Fruit fly (Drosophila melanogaster) whole organism, embryonic: Measurements from ENCODE around the gene CG13893.
A peak's percentile ranks its signal among the peaks of the same experiment; 100 is the strongest.

ENCODE experiments used
- Abd-B ChIP-seq: fragments of 200-800 bp; sonication (Bioruptor generic); optimal IDR thresholded peaks from 2 replicates; lab custom pipeline; 2018; ENCODE audit warnings: missing biosample characterization, mild to moderate bottlenecking, missing genetic modification characterization, moderate library complexity
- B-H1 ChIP-seq: fragments of 200-800 bp; sonication (Bioruptor generic); IDR thresholded peaks from 3 replicates; pipeline ENCODE4 v1.3.6; 2022; ENCODE audit warnings: missing biosample characterization, missing genetic modification characterization
- BEAF-32 ChIP-seq: fragments of 200-800 bp; sonication (Bioruptor generic); optimal IDR thresholded peaks from 3 replicates; lab custom pipeline; 2017; ENCODE audit warnings: missing biosample characterization, missing genetic modification characterization, mild to moderate bottlenecking, moderate library complexity, missing genetic modification reagents
- CG11093 ChIP-seq: fragments of 200-800 bp; sonication (Bioruptor generic); IDR thresholded peaks from 3 replicates; pipeline ENCODE4 v1.3.6; 2022; ENCODE audit warnings: missing biosample characterization, missing genetic modification characterization
- CG11398 ChIP-seq: fragments of 200-800 bp; sonication (Bioruptor generic); optimal IDR thresholded peaks from 2 replicates; lab custom pipeline; 2016; ENCODE audit warnings: missing biosample characterization, missing genetic modification characterization
- CG13287 ChIP-seq: fragments of 200-800 bp; sonication (Bioruptor generic); IDR thresholded peaks from 2 replicates; pipeline ENCODE4 v1.3.6; 2022; ENCODE audit warnings: missing biosample characterization, missing genetic modification characterization; ENCODE audit not compliant: partially characterized antibody
- CG15514 ChIP-seq: fragments of 200-800 bp; sonication (Bioruptor generic); optimal IDR thresholded peaks from 3 replicates; lab custom pipeline; 2017; ENCODE audit warnings: missing biosample characterization, missing genetic modification characterization, mild to moderate bottlenecking, moderate library complexity, missing genetic modification reagents
- CG1647 ChIP-seq: fragments of 200-800 bp; sonication (Bioruptor generic); optimal IDR thresholded peaks from 3 replicates; lab custom pipeline; 2016; ENCODE audit warnings: missing biosample characterization, missing genetic modification characterization
- CG1792 ChIP-seq: fragments of 200-800 bp; sonication (Bioruptor generic); optimal IDR thresholded peaks from 2 replicates; lab custom pipeline; 2016; ENCODE audit warnings: missing biosample characterization, missing genetic modification characterization
- CG2199 ChIP-seq: fragments of 200-800 bp; sonication (Bioruptor generic); IDR thresholded peaks from 3 replicates; pipeline ENCODE4 v1.3.6; 2022; ENCODE audit warnings: missing biosample characterization, missing genetic modification characterization
- CG2202 ChIP-seq: fragments of 200-800 bp; sonication (Bioruptor generic); optimal IDR thresholded peaks from 2 replicates; lab custom pipeline; 2018; ENCODE audit warnings: missing biosample characterization, mild to moderate bottlenecking, missing genetic modification characterization
- CG33213 ChIP-seq: fragments of 200-800 bp; sonication (Bioruptor generic); optimal IDR thresholded peaks from 3 replicates; lab custom pipeline; 2016; ENCODE audit warnings: missing biosample characterization, missing genetic modification characterization
- CG34422 ChIP-seq: fragments of 200-800 bp; sonication (Bioruptor generic); IDR thresholded peaks from 3 replicates; pipeline ENCODE4 v1.3.6; 2022; ENCODE audit warnings: missing biosample characterization, missing genetic modification characterization
- CG3726 ChIP-seq: fragments of 200-800 bp; sonication (Bioruptor generic); IDR thresholded peaks from 3 replicates; pipeline ENCODE4, ENCODE4 v1.3.6; 2022; ENCODE audit warnings: missing biosample characterization, missing genetic modification characterization
- CG3838 ChIP-seq: fragments of 200-800 bp; sonication (Bioruptor generic); optimal IDR thresholded peaks from 3 replicates; lab custom pipeline; 2016; ENCODE audit warnings: missing biosample characterization, missing genetic modification characterization
- CG3847 ChIP-seq: fragments of 200-800 bp; sonication (Bioruptor generic); IDR thresholded peaks from 2 replicates; pipeline ENCODE4 v1.3.6; 2022; ENCODE audit warnings: missing biosample characterization, missing genetic modification characterization
- CG4360 ChIP-seq: fragments of 200-800 bp; sonication (Bioruptor generic); IDR thresholded peaks from 2 replicates; pipeline ENCODE4 v1.3.6; 2022; ENCODE audit warnings: missing biosample characterization, missing genetic modification characterization
- CG4404 ChIP-seq: fragments of 200-800 bp; sonication (Bioruptor generic); IDR thresholded peaks from 2 replicates; pipeline ENCODE4 v1.3.6; 2022; ENCODE audit warnings: missing biosample characterization, missing genetic modification characterization
- CG6683 ChIP-seq: fragments of 200-800 bp; sonication (Bioruptor generic); optimal IDR thresholded peaks from 2 replicates; lab custom pipeline; 2017; ENCODE audit warnings: missing biosample characterization, mild to moderate bottlenecking, missing genetic modification characterization, missing genetic modification reagents
- CG6765 ChIP-seq: fragments of 200-800 bp; sonication (Bioruptor generic); optimal IDR thresholded peaks from 3 replicates; lab custom pipeline; 2017; ENCODE audit warnings: missing biosample characterization, mild to moderate bottlenecking, missing genetic modification characterization
- CG7928 ChIP-seq: fragments of 200-800 bp; sonication (Bioruptor generic); optimal IDR thresholded peaks from 2 replicates; lab custom pipeline; 2017; ENCODE audit warnings: missing biosample characterization, mild to moderate bottlenecking, missing genetic modification characterization
- CG8388 ChIP-seq: fragments of 200-800 bp; sonication (Bioruptor generic); optimal IDR thresholded peaks from 2 replicates; lab custom pipeline; 2019; ENCODE audit warnings: missing biosample characterization, mild to moderate bottlenecking, missing genetic modification characterization, moderate library complexity
- CG8924 ChIP-seq: fragments of 200-800 bp; optimal IDR thresholded peaks from 3 replicates; lab custom pipeline; 2019; ENCODE audit warnings: missing biosample characterization, mild to moderate bottlenecking, missing genetic modification characterization, moderate library complexity
- CG9215 ChIP-seq: fragments of 200-800 bp; sonication (Bioruptor generic); IDR thresholded peaks from 2 replicates; pipeline ENCODE4 v1.3.6; 2022; ENCODE audit warnings: missing biosample characterization, missing genetic modification characterization
- D ChIP-seq, 2 experiments: fragments of 200-800 bp in 1 of 2; fragments of >200 bp in 1 of 2; sonication (Bioruptor generic) in 1 of 2; optimal IDR thresholded peaks; 2 replicates in 1 of 2; 3 replicates in 1 of 2; lab custom pipeline; 2017; ENCODE audit warnings: mild to moderate bottlenecking in 1 of 2, missing biosample characterization in 1 of 2, missing genetic modification characterization in 1 of 2, missing genetic modification reagents in 1 of 2
- Drgx ChIP-seq: fragments of 200-800 bp; sonication (Bioruptor generic); IDR thresholded peaks from 2 replicates; pipeline ENCODE4 v1.3.6; 2022; ENCODE audit warnings: missing biosample characterization, missing genetic modification characterization
- ERR ChIP-seq: fragments of 200-800 bp; sonication (Bioruptor generic); optimal IDR thresholded peaks from 2 replicates; lab custom pipeline; 2016; ENCODE audit warnings: missing biosample characterization, missing genetic modification characterization
- Fer1 ChIP-seq: fragments of 200-800 bp; sonication (Bioruptor generic); optimal IDR thresholded peaks from 2 replicates; lab custom pipeline; 2017; ENCODE audit warnings: missing biosample characterization, mild to moderate bottlenecking, missing genetic modification characterization
- Gsc ChIP-seq: fragments of 200-800 bp; sonication (Bioruptor generic); IDR thresholded peaks from 2 replicates; pipeline ENCODE4 v1.3.6; 2022; ENCODE audit warnings: missing biosample characterization, missing genetic modification characterization
- Hsf ChIP-seq: fragments of 200-800 bp; sonication (Bioruptor generic); optimal IDR thresholded peaks from 3 replicates; lab custom pipeline; 2016; ENCODE audit warnings: missing biosample characterization, missing genetic modification characterization
- Kr ChIP-seq: fragments of 200-800 bp; sonication (Bioruptor generic); optimal IDR thresholded peaks from 2 replicates; lab custom pipeline; 2017; ENCODE audit warnings: missing biosample characterization, mild to moderate bottlenecking, missing genetic modification characterization
- Lpt ChIP-seq: fragments of >200 bp; optimal IDR thresholded peaks from 2 replicates; lab custom pipeline; 2018; ENCODE audit warnings: missing biosample characterization, missing genetic modification characterization
- MBD-R2 ChIP-seq: fragments of 200-800 bp; sonication (Bioruptor generic); IDR thresholded peaks from 2 replicates; pipeline ENCODE4 v1.3.6; 2022; ENCODE audit warnings: missing biosample characterization, missing genetic modification characterization
- MESR4 ChIP-seq: fragments of 200-800 bp; sonication (Bioruptor generic); optimal IDR thresholded peaks from 2 replicates; lab custom pipeline; 2018; ENCODE audit warnings: missing biosample characterization, mild to moderate bottlenecking, missing genetic modification characterization, moderate library complexity
- Mad ChIP-seq: fragments of 200-800 bp; sonication (Bioruptor generic); optimal IDR thresholded peaks from 2 replicates; lab custom pipeline; 2016; ENCODE audit warnings: missing biosample characterization, missing genetic modification characterization
- Nf-YB ChIP-seq: fragments of 200-800 bp; sonication (Bioruptor generic); optimal IDR thresholded peaks from 3 replicates; lab custom pipeline; 2019; ENCODE audit warnings: missing biosample characterization, mild to moderate bottlenecking, missing genetic modification characterization, moderate library complexity
- cg ChIP-seq: fragments of 200-800 bp; sonication (Bioruptor generic); optimal IDR thresholded peaks from 3 replicates; lab custom pipeline; 2019; ENCODE audit warnings: missing biosample characterization, mild to moderate bottlenecking, missing genetic modification characterization, moderate library complexity
- crp ChIP-seq, 2 experiments: fragments of 200-800 bp; sonication (Bioruptor generic); optimal IDR thresholded peaks; 2 replicates in 1 of 2; 3 replicates in 1 of 2; lab custom pipeline; 2017; ENCODE audit warnings: missing biosample characterization in 2 of 2, missing genetic modification characterization in 2 of 2, mild to moderate bottlenecking in 1 of 2, moderate library complexity in 1 of 2
- dan ChIP-seq: fragments of 200-800 bp; sonication (Bioruptor generic); IDR thresholded peaks from 2 replicates; pipeline ENCODE4 v1.3.6; 2022; ENCODE audit warnings: missing biosample characterization, missing genetic modification characterization
- emc ChIP-seq: fragments of 200-800 bp; sonication (Bioruptor generic); optimal IDR thresholded peaks from 2 replicates; lab custom pipeline; 2016; ENCODE audit warnings: missing biosample characterization, missing genetic modification characterization
- ems ChIP-seq: fragments of 200-800 bp; sonication (Bioruptor generic); optimal IDR thresholded peaks from 3 replicates; lab custom pipeline; 2016; ENCODE audit warnings: missing biosample characterization, missing genetic modification characterization
- gcm2 ChIP-seq: fragments of 200-800 bp; sonication (Bioruptor generic); optimal IDR thresholded peaks from 2 replicates; lab custom pipeline; 2016; ENCODE audit warnings: missing biosample characterization, missing genetic modification characterization
- gem ChIP-seq: fragments of 200-800 bp; sonication (Bioruptor generic); optimal IDR thresholded peaks from 2 replicates; lab custom pipeline; 2019; ENCODE audit warnings: missing biosample characterization, mild to moderate bottlenecking, missing genetic modification characterization, moderate library complexity
- gsb-n ChIP-seq: fragments of 200-800 bp; sonication (Bioruptor generic); optimal IDR thresholded peaks from 3 replicates; lab custom pipeline; 2018; ENCODE audit warnings: missing biosample characterization, mild to moderate bottlenecking, missing genetic modification characterization
- ind ChIP-seq: fragments of 200-800 bp; sonication (Bioruptor generic); optimal IDR thresholded peaks from 3 replicates; lab custom pipeline; 2016; ENCODE audit warnings: missing biosample characterization, missing genetic modification characterization
- knrl ChIP-seq: fragments of 200-800 bp; sonication (Bioruptor generic); IDR thresholded peaks from 3 replicates; pipeline ENCODE4 v1.3.6; 2022; ENCODE audit warnings: missing biosample characterization, missing genetic modification characterization; ENCODE audit not compliant: partially characterized antibody
- phol ChIP-seq: fragments of 200-800 bp; sonication (Bioruptor generic); optimal IDR thresholded peaks from 3 replicates; lab custom pipeline; 2018; ENCODE audit warnings: missing biosample characterization, mild to moderate bottlenecking, missing genetic modification characterization, moderate library complexity
- pros ChIP-seq: fragments of 200-800 bp; sonication (Bioruptor generic); optimal IDR thresholded peaks from 3 replicates; lab custom pipeline; 2019; ENCODE audit warnings: missing biosample characterization, mild to moderate bottlenecking, missing genetic modification characterization, moderate library complexity
- zen2 ChIP-seq: fragments of 200-800 bp; sonication (Bioruptor generic); IDR thresholded peaks from 3 replicates; pipeline ENCODE4 v1.3.6; 2022; ENCODE audit warnings: missing biosample characterization, missing genetic modification characterization; ENCODE audit not compliant: partially characterized antibody
- zfh1 ChIP-seq: fragments of 200-800 bp; sonication (Bioruptor generic); IDR thresholded peaks from 3 replicates; pipeline ENCODE4 v1.3.6; 2022; ENCODE audit warnings: missing biosample characterization, missing genetic modification characterization

Gene CG13893

dm6 chr3L:638757-639353 lies 35.0 kb upstream of the CG13893 start:
- no peak for TF ChIP-seq MESR4 (GFP tag; lab: Kevin White, UChicago)
- peak; percentile 12 for TF ChIP-seq CG6765 (GFP tag; lab: Kevin White, UChicago)
- no peak for TF ChIP-seq CG3726 (GFP tag; lab: Robert Waterston, UW)
- no peak for TF ChIP-seq CG11093 (GFP tag; lab: Robert Waterston, UW)
- no peak for TF ChIP-seq D (optimal IDR thresholded peaks at IDR 0.05; lab: Kevin White, UChicago)
- TF ChIP-seq D (GFP tag; optimal IDR thresholded peaks at IDR 0.05; lab: Kevin White, UChicago) = peak; percentile 33
- TF ChIP-seq CG1792 = no peak
- TF ChIP-seq B-H1 = no peak
- no peak for TF ChIP-seq Kr (GFP tag; lab: Kevin White, UChicago)
- no peak for TF ChIP-seq CG7928 (GFP tag; lab: Kevin White, UChicago)
- no peak for TF ChIP-seq zfh1 (GFP tag; lab: Robert Waterston, UW)
- TF ChIP-seq ERR (GFP tag; lab: Kevin White, UChicago) = no peak
- TF ChIP-seq gem (tag; lab: Kevin White, UChicago) = peak; percentile 23
- TF ChIP-seq CG13287 (GFP tag; lab: Robert Waterston, UW) = no peak
- no peak for TF ChIP-seq MBD-R2 (GFP tag; lab: Robert Waterston, UW)
- no peak for TF ChIP-seq CG4404 (GFP tag; lab: Robert Waterston, UW)
- no peak for TF ChIP-seq gcm2 (GFP tag; lab: Kevin White, UChicago)
- TF ChIP-seq Mad = no peak
- peak; percentile 64 for TF ChIP-seq cg (GFP tag; lab: Kevin White, UChicago)
- no peak for TF ChIP-seq Lpt (GFP tag; lab: Kevin White, UChicago)
- no peak for TF ChIP-seq CG8388
- TF ChIP-seq CG2199 (GFP tag; lab: Robert Waterston, UW) = peak; percentile 66; the same call in 1 of the 3 replicates
- no peak for TF ChIP-seq CG4360 (GFP tag; lab: Robert Waterston, UW)
- no peak for TF ChIP-seq CG1647 (GFP tag; lab: Kevin White, UChicago)
- TF ChIP-seq CG6683 = no peak
- no peak for TF ChIP-seq phol (tag; lab: Kevin White, UChicago)
- no peak for TF ChIP-seq CG15514 (GFP tag; lab: Kevin White, UChicago)
- no peak for TF ChIP-seq pros (GFP tag; lab: Kevin White, UChicago)
- no peak for TF ChIP-seq knrl (GFP tag; lab: Robert Waterston, UW)
- no peak for TF ChIP-seq crp (GFP tag; optimal IDR thresholded peaks at IDR 0.05; lab: Kevin White, UChicago)
- TF ChIP-seq CG3847 (GFP tag; lab: Robert Waterston, UW) = no peak
- TF ChIP-seq CG3838 = no peak
- TF ChIP-seq BEAF-32 = no peak
- TF ChIP-seq CG11398 (GFP tag; lab: Kevin White, UChicago) = no peak
- TF ChIP-seq zen2 (GFP tag; lab: Robert Waterston, UW) = no peak
- no peak for TF ChIP-seq CG33213 (GFP tag; lab: Kevin White, UChicago)
- TF ChIP-seq CG34422 (GFP tag; lab: Robert Waterston, UW) = no peak
- 0 out of 2 replicates have a peak, but pooled peaks have one; percentile 29 for TF ChIP-seq Drgx (GFP tag; lab: Robert Waterston, UW)
- no peak for TF ChIP-seq Gsc
- peak; percentile 31 for TF ChIP-seq gsb-n (tag; lab: Kevin White, UChicago)
- TF ChIP-seq ind (GFP tag; lab: Kevin White, UChicago) = no peak
- TF ChIP-seq Fer1 (GFP tag; lab: Kevin White, UChicago) = no peak
- TF ChIP-seq CG8924 (tag; lab: Kevin White, UChicago) = no peak
- no peak for TF ChIP-seq Hsf (GFP tag; lab: Kevin White, UChicago)
- no peak for TF ChIP-seq CG9215 (GFP tag; lab: Robert Waterston, UW)
- TF ChIP-seq CG2202 (tag; lab: Kevin White, UChicago) = no peak
- TF ChIP-seq emc (GFP tag; lab: Kevin White, UChicago) = no peak
- no peak for TF ChIP-seq Nf-YB (GFP tag; lab: Kevin White, UChicago)
- TF ChIP-seq dan (GFP tag; lab: Robert Waterston, UW) = no peak
- no peak for TF ChIP-seq Abd-B (GFP tag; lab: Kevin White, UChicago)
- no peak for TF ChIP-seq ems (GFP tag; lab: Kevin White, UChicago)
